Fruit fly (Drosophila melanogaster): ENCODE results near the gene bcd.
A peak's percentile ranks its signal among the peaks of the same experiment; 100 is the strongest.

The bcd gene

dm6 chr3R:6760755-6761647, 1.7 kb upstream of the bcd start (continued):
- TF ChIP-seq Hr39 (optimal IDR thresholded peaks at IDR 0.05): no peak
- no peak for TF ChIP-seq HLHmδ (GFP tag; optimal IDR thresholded peaks at IDR 0.05)
- TF ChIP-seq CG30403 (GFP tag; optimal IDR thresholded peaks at IDR 0.05): peak; percentile 46
- TF ChIP-seq tio (GFP tag; optimal IDR thresholded peaks at IDR 0.05): peak; percentile 56
- peak; percentile 65 for TF ChIP-seq zen (tag; optimal IDR thresholded peaks at IDR 0.05)
- peak; percentile 54 for TF ChIP-seq kni (GFP tag; optimal IDR thresholded peaks at IDR 0.05)
- no peak for TF ChIP-seq CG9215 (GFP tag; IDR thresholded peaks at IDR 0.05)
- TF ChIP-seq Xbp1 (GFP tag; optimal IDR thresholded peaks at IDR 0.05): peak; percentile 30
- TF ChIP-seq bigmax (GFP tag; optimal IDR thresholded peaks at IDR 0.05): no peak
- peak; percentile 14 for TF ChIP-seq pum (GFP tag; optimal IDR thresholded peaks at IDR 0.05)
- peak; percentile 44 for TF ChIP-seq fd96Cb (tag; optimal IDR thresholded peaks at IDR 0.05)
- TF ChIP-seq Hmr (GFP tag; optimal IDR thresholded peaks at IDR 0.05): peak; percentile 21
- TF ChIP-seq CG15696 (tag; optimal IDR thresholded peaks at IDR 0.05): peak; percentile 62
- no peak for TF ChIP-seq hth (optimal IDR thresholded peaks at IDR 0.05)
- peak; percentile 36 for TF ChIP-seq CoRest (tag; optimal IDR thresholded peaks at IDR 0.05)
- no peak for TF ChIP-seq gt (GFP tag; IDR thresholded peaks at IDR 0.05)
- peak; percentile 43 for TF ChIP-seq CG4282 (GFP tag; optimal IDR thresholded peaks at IDR 0.05)
- TF ChIP-seq CG1233 (GFP tag; optimal IDR thresholded peaks at IDR 0.05): peak; percentile 42
- TF ChIP-seq odd (GFP tag; optimal IDR thresholded peaks at IDR 0.05): peak; percentile 41
- peak; percentile 14 for TF ChIP-seq cato (GFP tag; optimal IDR thresholded peaks at IDR 0.05; ENCODE audit: borderline replicate concordance)
- TF ChIP-seq Bdp1 (GFP tag; optimal IDR thresholded peaks at IDR 0.05): peak; percentile 3
- TF ChIP-seq prd (optimal IDR thresholded peaks at IDR 0.05): no peak
- peak; percentile 61; the same call in 2 of the 3 replicates for TF ChIP-seq prd (GFP tag; IDR thresholded peaks at IDR 0.05)
- TF ChIP-seq MBD-R2 (GFP tag; IDR thresholded peaks at IDR 0.05): no peak
- peak; percentile 81 for TF ChIP-seq sens (GFP tag)
- TF ChIP-seq hkb (optimal IDR thresholded peaks at IDR 0.05): no peak
- TF ChIP-seq hkb (GFP tag; IDR thresholded peaks at IDR 0.05): no peak
- TF ChIP-seq CG6254 (GFP tag; optimal IDR thresholded peaks at IDR 0.05): peak; percentile 16
- TF ChIP-seq CG3726 (GFP tag; IDR thresholded peaks at IDR 0.05): no peak
- TF ChIP-seq CG11504 (tag; optimal IDR thresholded peaks at IDR 0.05): peak; percentile 65
- TF ChIP-seq CG18262 (tag; optimal IDR thresholded peaks at IDR 0.05): peak; percentile 73
- peak; percentile 85 for TF ChIP-seq cad (GFP tag; optimal IDR thresholded peaks at IDR 0.05)
- peak in 1 of 2 experiments; percentile 30 for TF ChIP-seq dpn (GFP tag; optimal IDR thresholded peaks at IDR 0.05)
- no peak for TF ChIP-seq ato (GFP tag; IDR thresholded peaks at IDR 0.05; ENCODE audit: partially characterized antibody)
- TF ChIP-seq Fer3 (tag; optimal IDR thresholded peaks at IDR 0.05): peak; percentile 3
- peak; percentile 11 for TF ChIP-seq scrt (GFP tag; optimal IDR thresholded peaks at IDR 0.05)
- no peak for TF ChIP-seq CG11398 (GFP tag; optimal IDR thresholded peaks at IDR 0.05)
- TF ChIP-seq CG7357 (GFP tag; IDR thresholded peaks at IDR 0.05): no peak
- TF ChIP-seq jigr1 (GFP tag; IDR thresholded peaks at IDR 0.05): no peak
- no peak for TF ChIP-seq CG43689 (GFP tag; IDR thresholded peaks at IDR 0.05)
- TF ChIP-seq CG2678 (tag; optimal IDR thresholded peaks at IDR 0.05): peak; percentile 65
- TF ChIP-seq ATbp (GFP tag; optimal IDR thresholded peaks at IDR 0.05): peak; percentile 39
- peak; percentile 76 for TF ChIP-seq CG2712 (tag; optimal IDR thresholded peaks at IDR 0.05)
- TF ChIP-seq lilli (GFP tag; optimal IDR thresholded peaks at IDR 0.05): peak; percentile 32
- TF ChIP-seq zf30C (GFP tag; optimal IDR thresholded peaks at IDR 0.05): peak; percentile 68
- peak; percentile 22 for TF ChIP-seq nerfin-1 (tag; optimal IDR thresholded peaks at IDR 0.05)
- TF ChIP-seq Blimp-1 (GFP tag; optimal IDR thresholded peaks at IDR 0.05): peak; percentile 29
- peak; percentile 65 for TF ChIP-seq gsb-n (tag; optimal IDR thresholded peaks at IDR 0.05)
- TF ChIP-seq CG32767 (GFP tag; IDR thresholded peaks at IDR 0.05): no peak
- peak; percentile 16 for TF ChIP-seq mam (GFP tag; optimal IDR thresholded peaks at IDR 0.05)

All from whole organism, embryonic.